Worm (Caenorhabditis elegans): ENCODE results near the gene B0563.6.

B0563.6 gene

DNA sequence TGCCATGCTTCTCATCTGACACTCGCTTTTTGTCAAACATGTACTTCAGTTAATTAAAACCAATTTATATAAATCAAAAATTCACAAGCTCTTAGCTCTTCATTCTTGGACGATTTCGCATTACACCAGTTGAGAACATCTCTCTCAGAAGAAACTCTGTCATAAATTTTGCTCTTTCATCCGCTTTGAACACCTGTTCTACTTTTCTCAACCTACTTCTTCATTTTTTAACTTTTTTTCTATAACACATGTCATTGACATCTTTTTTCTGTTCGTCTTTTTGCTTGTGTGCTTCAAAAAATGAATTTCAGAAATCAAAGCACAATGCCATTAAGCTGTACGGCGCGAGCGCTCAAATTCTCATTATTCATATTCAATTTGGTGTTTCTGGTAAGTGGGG, 25.4 kb downstream of the B0563.6 start, which contains the start of gene tsp-11:
Gene tsp-11 (plus strand): TSS at position 301 of the 400 bp plus-strand sequence.
- TF ChIP-seq zag-1 (tag; optimal IDR thresholded peaks at IDR 0.05) (no peak), gmeb-1 (tag; optimal IDR thresholded peaks at IDR 0.05) (no peak), nhr-11 (tag; optimal IDR thresholded peaks at IDR 0.05) (no peak), Y55F3AM.14 (GFP tag; optimal IDR thresholded peaks at IDR 0.05) (no peak), snpc-4 (tag; optimal IDR thresholded peaks at IDR 0.05) (no peak), nhr-237 (tag; optimal IDR thresholded peaks at IDR 0.05) (no peak), sma-9 (GFP tag; optimal IDR thresholded peaks at IDR 0.05) (no peak), sma-9 (tag; optimal IDR thresholded peaks at IDR 0.05) (no peak), fos-1 (tag; optimal IDR thresholded peaks at IDR 0.05) (no peak), sem-4 (tag; optimal IDR thresholded peaks at IDR 0.05) (no peak), blmp-1 (tag; optimal IDR thresholded peaks at IDR 0.05; ENCODE audit: insufficient read depth) (no peak), nhr-12 (tag; optimal IDR thresholded peaks at IDR 0.05) (no peak), nhr-25 (tag; optimal IDR thresholded peaks at IDR 0.05) (no peak), aly-2 (tag; optimal IDR thresholded peaks at IDR 0.05) (no peak), nhr-129 (tag; optimal IDR thresholded peaks at IDR 0.05) (no peak), C34F6.9 (tag; optimal IDR thresholded peaks at IDR 0.05) (no peak), nhr-23 (tag; optimal IDR thresholded peaks at IDR 0.05) (no peak), alr-1 (tag; optimal IDR thresholded peaks at IDR 0.05) (no peak)

DNA sequence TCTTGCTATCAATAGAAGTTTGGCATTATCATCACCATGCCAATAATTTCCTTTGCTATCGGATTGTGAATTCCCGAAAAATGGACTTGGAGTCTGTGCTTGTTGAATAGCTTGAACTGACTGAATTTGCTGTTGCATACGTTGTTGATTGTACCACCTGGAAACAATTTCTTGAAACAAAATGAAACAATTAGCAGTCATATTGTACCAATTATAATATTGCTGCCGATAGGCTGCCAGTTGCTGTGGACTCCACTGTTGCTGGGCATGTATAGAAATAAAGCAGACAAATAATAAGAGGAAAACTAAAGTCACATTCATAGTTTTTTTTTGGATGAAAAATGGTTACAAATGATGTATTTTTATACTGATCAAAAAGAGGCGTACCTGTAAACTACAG, 29.4 kb downstream of the B0563.6 start, which contains the start of gene B0563.10:
Gene B0563.10 (minus strand): TSS at position 325 of the 400 bp plus-strand sequence.
- TF ChIP-seq ztf-1 (GFP tag; conservative IDR thresholded peaks at IDR 0.05) (no peak), nhr-129 (tag; optimal IDR thresholded peaks at IDR 0.05) (no peak), ZK546.5 (tag; optimal IDR thresholded peaks at IDR 0.05) (no peak), egl-27 (tag; optimal IDR thresholded peaks at IDR 0.05) (no peak), Y55F3AM.14 (GFP tag; optimal IDR thresholded peaks at IDR 0.05) (no peak), sma-9 (GFP tag; optimal IDR thresholded peaks at IDR 0.05) (no peak), sma-9 (tag; optimal IDR thresholded peaks at IDR 0.05) (no peak), lin-39 (tag; optimal IDR thresholded peaks at IDR 0.05) (no peak), nhr-11 (tag; optimal IDR thresholded peaks at IDR 0.05) (no peak), skn-1 (tag; optimal IDR thresholded peaks at IDR 0.05) (no peak), ceh-16 (tag; optimal IDR thresholded peaks at IDR 0.05) (no peak), sem-4 (tag; optimal IDR thresholded peaks at IDR 0.05) (no peak), aly-2 (tag; optimal IDR thresholded peaks at IDR 0.05) (no peak), unc-55 (GFP tag; optimal IDR thresholded peaks at IDR 0.05) (no peak), unc-39 (tag; optimal IDR thresholded peaks at IDR 0.05) (no peak), dmd-4 (tag; optimal IDR thresholded peaks at IDR 0.05) (no peak), elt-3 (tag; optimal IDR thresholded peaks at IDR 0.05) (no peak), peb-1 (tag; optimal IDR thresholded peaks at IDR 0.05) (no peak), zag-1 (tag; optimal IDR thresholded peaks at IDR 0.05) (no peak), ztf-11 (tag; optimal IDR thresholded peaks at IDR 0.05) (no peak), ztf-4 (tag; optimal IDR thresholded peaks at IDR 0.05) (no peak)

DNA sequence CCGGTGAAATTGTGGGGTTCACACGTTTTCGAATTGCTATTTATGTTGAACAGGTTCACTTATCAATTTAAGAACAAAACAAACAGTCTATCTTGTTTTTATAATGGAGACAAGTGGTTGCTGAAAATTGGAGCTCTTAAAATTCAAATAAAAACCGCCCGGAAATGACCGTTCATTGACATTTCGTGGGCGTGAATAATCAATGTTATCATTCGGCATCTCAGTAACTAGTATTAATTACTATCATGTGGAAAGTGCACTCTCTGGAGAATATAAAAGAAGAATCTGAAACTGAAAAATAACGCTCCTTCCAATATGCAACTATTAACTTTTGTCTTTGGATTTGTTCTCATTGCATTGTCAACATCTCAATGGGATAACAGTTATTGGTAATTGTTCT, 30.7 kb downstream of the B0563.6 start, which contains the start of gene B0563.9:
Gene B0563.9 (plus strand): TSS at position 301 of the 400 bp plus-strand sequence.
- no peak for TF ChIP-seq gmeb-1 (tag; optimal IDR thresholded peaks at IDR 0.05)
- TF ChIP-seq nhr-23 (tag; optimal IDR thresholded peaks at IDR 0.05): no peak
- TF ChIP-seq sma-3 (GFP tag; optimal IDR thresholded peaks at IDR 0.05): no peak
- TF ChIP-seq egl-27 (tag; optimal IDR thresholded peaks at IDR 0.05): no peak
- no peak for TF ChIP-seq sem-4 (tag; optimal IDR thresholded peaks at IDR 0.05)
- no peak for TF ChIP-seq zag-1 (tag; optimal IDR thresholded peaks at IDR 0.05)
- TF ChIP-seq unc-39 (tag; optimal IDR thresholded peaks at IDR 0.05): no peak

DNA sequence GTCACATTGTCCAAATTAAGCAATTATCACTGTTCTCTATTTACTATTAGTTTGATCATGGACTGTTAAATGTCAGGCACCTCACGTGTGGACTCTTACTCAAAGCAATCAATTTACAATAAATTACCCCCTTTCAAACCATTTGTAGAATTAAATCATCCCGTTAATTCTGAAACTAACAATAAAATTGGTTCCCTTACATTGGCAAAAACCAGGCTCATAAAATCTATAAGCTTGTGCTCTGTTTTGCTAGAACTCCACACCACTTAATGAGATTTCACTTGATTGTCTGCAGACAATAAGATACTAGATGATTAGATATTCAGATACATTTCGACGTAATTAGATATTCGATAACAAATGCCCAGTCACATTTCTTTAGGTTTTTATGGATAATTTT, 32.6 kb downstream of the B0563.6 start:
- TF ChIP-seq elt-3 (tag; optimal IDR thresholded peaks at IDR 0.05): no peak

DNA sequence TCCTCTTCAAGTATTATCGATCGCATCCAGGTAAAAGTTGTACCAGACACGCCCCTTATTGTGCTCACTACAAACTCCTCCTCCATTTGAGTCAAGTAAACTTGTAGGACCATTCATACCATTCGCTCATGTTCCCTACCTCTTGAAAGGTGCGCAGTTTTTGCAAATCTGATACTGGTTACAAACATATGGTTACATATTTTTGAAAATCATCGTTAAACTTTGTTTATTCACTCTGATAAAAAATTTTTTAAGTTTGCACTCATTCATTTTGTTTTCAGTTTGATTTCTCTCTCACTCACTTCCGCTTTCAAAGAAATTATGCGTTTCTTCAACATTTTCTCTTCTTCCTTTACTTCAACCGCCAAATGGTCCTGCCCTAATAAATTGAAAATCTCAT, 33.7 kb downstream of the B0563.6 start, which contains the start of gene B0563.1:
Gene B0563.1 (plus strand): TSS at position 301 of the 400 bp plus-strand sequence.
- no peak for TF ChIP-seq zag-1 (tag; optimal IDR thresholded peaks at IDR 0.05)
- TF ChIP-seq lin-13 (GFP tag; optimal IDR thresholded peaks at IDR 0.05): no peak
- TF ChIP-seq peb-1 (tag; optimal IDR thresholded peaks at IDR 0.05): no peak
- TF ChIP-seq nhr-23 (tag; optimal IDR thresholded peaks at IDR 0.05): no peak
- TF ChIP-seq sma-9 (GFP tag; optimal IDR thresholded peaks at IDR 0.05): no peak
- TF ChIP-seq sma-9 (tag; optimal IDR thresholded peaks at IDR 0.05): no peak
- TF ChIP-seq elt-3 (tag; optimal IDR thresholded peaks at IDR 0.05): no peak
- TF ChIP-seq C34F6.9 (tag; optimal IDR thresholded peaks at IDR 0.05): no peak
- no peak for TF ChIP-seq ceh-16 (tag; optimal IDR thresholded peaks at IDR 0.05)
- TF ChIP-seq skn-1 (tag; optimal IDR thresholded peaks at IDR 0.05): no peak
- no peak for TF ChIP-seq R02D3.7 (tag; optimal IDR thresholded peaks at IDR 0.05)
- TF ChIP-seq nhr-77 (tag; optimal IDR thresholded peaks at IDR 0.05): no peak
- TF ChIP-seq mdl-1 (tag; optimal IDR thresholded peaks at IDR 0.05): no peak
- TF ChIP-seq nhr-129 (tag; optimal IDR thresholded peaks at IDR 0.05): no peak
- TF ChIP-seq unc-62 (GFP tag; optimal IDR thresholded peaks at IDR 0.05): no peak
- TF ChIP-seq nhr-12 (tag; optimal IDR thresholded peaks at IDR 0.05): no peak
- TF ChIP-seq nhr-6 (tag; optimal IDR thresholded peaks at IDR 0.05): no peak

Data from whole organism, L2 larva.